Worm (Caenorhabditis elegans): ENCODE results near the gene gba-2.

Gene gba-2

ce11 chrII:2216940-2217664 is 30.9 kb upstream of the gba-2 start:
- TF ChIP-seq nhr-85 (tag): no peak
- TF ChIP-seq mdl-1 (tag; optimal IDR thresholded peaks at IDR 0.05): no peak
- no peak for TF ChIP-seq hpl-2 (GFP tag; optimal IDR thresholded peaks at IDR 0.05)
- no peak for TF ChIP-seq blmp-1 (tag; optimal IDR thresholded peaks at IDR 0.05)
- no peak for TF ChIP-seq lin-39 (tag; optimal IDR thresholded peaks at IDR 0.05)
- TF ChIP-seq rnt-1 (tag; optimal IDR thresholded peaks at IDR 0.05): no peak
- TF ChIP-seq nhr-19 (GFP tag; conservative IDR thresholded peaks at IDR 0.05): no peak
- no peak for TF ChIP-seq ets-5 (GFP tag; IDR thresholded peaks at IDR 0.05)
- TF ChIP-seq pag-3 (tag; optimal IDR thresholded peaks at IDR 0.05; ENCODE audit: borderline replicate concordance, insufficient read depth): no peak
- no peak for TF ChIP-seq fkh-10 (GFP tag; optimal IDR thresholded peaks at IDR 0.05)
- no peak for TF ChIP-seq egl-13 (tag; optimal IDR thresholded peaks at IDR 0.05)
- TF ChIP-seq nhr-47 (tag; optimal IDR thresholded peaks at IDR 0.05): no peak
- no peak for TF ChIP-seq ztf-4 (tag; optimal IDR thresholded peaks at IDR 0.05)
- TF ChIP-seq mef-2 (tag; optimal IDR thresholded peaks at IDR 0.05): no peak
- TF ChIP-seq nhr-11 (tag; optimal IDR thresholded peaks at IDR 0.05): no peak
- TF ChIP-seq ces-1 (GFP tag; optimal IDR thresholded peaks at IDR 0.05): no peak
- no peak for TF ChIP-seq lin-13 (GFP tag; optimal IDR thresholded peaks at IDR 0.05)

- TF ChIP-seq ets-5 (GFP tag; IDR thresholded peaks at IDR 0.05): no peak
- no peak for TF ChIP-seq pag-3 (tag; optimal IDR thresholded peaks at IDR 0.05; ENCODE audit: borderline replicate concordance, insufficient read depth)
- no peak for TF ChIP-seq fkh-10 (GFP tag; optimal IDR thresholded peaks at IDR 0.05)
- TF ChIP-seq dpl-1 (GFP tag; optimal IDR thresholded peaks at IDR 0.05): no peak
Measured at ce11 chrII:2215512-2215911, 29.3 kb upstream of the gba-2 start.

ce11 chrII:2207812-2208211 is 21.6 kb upstream of the gba-2 start, which contains the start of gene Y59C2A.1:
Gene Y59C2A.1 (plus strand): TSS chrII:2208112.
- TF ChIP-seq tbx-2 (tag; optimal IDR thresholded peaks at IDR 0.05) (no peak), rnt-1 (tag; optimal IDR thresholded peaks at IDR 0.05) (no peak), nhr-76 (tag; optimal IDR thresholded peaks at IDR 0.05) (no peak), skn-1 (tag; optimal IDR thresholded peaks at IDR 0.05) (no peak), pax-3 (tag; optimal IDR thresholded peaks at IDR 0.05) (no peak), C34B4.2 (tag; optimal IDR thresholded peaks at IDR 0.05) (no peak), ceh-82 (tag; optimal IDR thresholded peaks at IDR 0.05) (no peak), aly-2 (tag; optimal IDR thresholded peaks at IDR 0.05) (no peak), lin-15B (tag; optimal IDR thresholded peaks at IDR 0.05) (no peak), fos-1 (tag; optimal IDR thresholded peaks at IDR 0.05) (no peak), snpc-4 (tag; optimal IDR thresholded peaks at IDR 0.05) (no peak), ceh-63 (GFP tag; optimal IDR thresholded peaks at IDR 0.05) (no peak)

ce11 chrII:2206064-2206722 is 20.0 kb upstream of the gba-2 start:
- no peak for TF ChIP-seq mdl-1 (tag; optimal IDR thresholded peaks at IDR 0.05)
- TF ChIP-seq nhr-237 (tag; optimal IDR thresholded peaks at IDR 0.05): no peak
- TF ChIP-seq nhr-85 (tag): no peak
- no peak for TF ChIP-seq lin-14 (GFP tag; optimal IDR thresholded peaks at IDR 0.05)
- TF ChIP-seq zag-1 (tag; optimal IDR thresholded peaks at IDR 0.05): no peak
- TF ChIP-seq nhr-19 (GFP tag; conservative IDR thresholded peaks at IDR 0.05): no peak
- peak; percentile 94 for TF ChIP-seq dsc-1 (tag; optimal IDR thresholded peaks at IDR 0.05)
- no peak for TF ChIP-seq blmp-1 (tag; optimal IDR thresholded peaks at IDR 0.05)
- TF ChIP-seq fkh-4 (tag; optimal IDR thresholded peaks at IDR 0.05; ENCODE audit: borderline replicate concordance): peak; percentile 78
- TF ChIP-seq irx-1 (tag; optimal IDR thresholded peaks at IDR 0.05): no peak
- no peak for TF ChIP-seq fkh-8 (tag; optimal IDR thresholded peaks at IDR 0.05)

All from whole organism, L1 larva.